Fruit fly (Drosophila melanogaster): ENCODE measurements around the gene CCDC151.

CCDC151 gene

DNA sequence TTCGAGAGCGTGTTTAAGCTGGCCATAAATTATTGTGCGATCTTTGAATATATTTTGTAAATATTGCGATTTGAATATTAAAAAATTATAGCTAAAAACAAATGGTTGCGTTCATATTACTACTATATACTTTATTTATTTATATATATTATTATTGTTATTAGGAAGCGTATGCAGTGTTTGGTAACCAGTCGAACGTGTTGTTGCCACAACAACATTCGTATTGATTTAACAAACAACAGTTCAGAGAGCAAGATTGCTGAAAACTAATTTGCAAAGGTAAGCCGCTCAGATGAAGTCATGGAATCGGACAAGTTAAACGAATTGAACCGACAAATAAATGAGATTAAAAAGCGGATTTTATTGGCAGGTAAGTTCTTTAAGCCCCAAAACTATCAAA lies at the start of gene CCDC151:
TSS of gene CCDC151 (plus strand) at position 301 of the 400 bp plus-strand sequence.
- no peak for TF ChIP-seq Dif (GFP tag; optimal IDR thresholded peaks at IDR 0.05; ENCODE audit: partially characterized antibody)
- no peak for TF ChIP-seq brk (GFP tag; optimal IDR thresholded peaks at IDR 0.05)
- no peak for TF ChIP-seq br (GFP tag; optimal IDR thresholded peaks at IDR 0.05)
- no peak for TF ChIP-seq CG32264 (GFP tag; optimal IDR thresholded peaks at IDR 0.05)
- no peak for TF ChIP-seq CG9705 (GFP tag; optimal IDR thresholded peaks at IDR 0.05)
- TF ChIP-seq OdsH (GFP tag; optimal IDR thresholded peaks at IDR 0.05): no peak
- no peak for TF ChIP-seq sage (GFP tag; optimal IDR thresholded peaks at IDR 0.05)
- no peak for TF ChIP-seq woc (GFP tag; optimal IDR thresholded peaks at IDR 0.05)
- no peak for TF ChIP-seq fru (GFP tag; optimal IDR thresholded peaks at IDR 0.05)
- TF ChIP-seq Mio (GFP tag; optimal IDR thresholded peaks at IDR 0.05): no peak
- no peak for TF ChIP-seq pan (optimal IDR thresholded peaks at IDR 0.05)
- no peak for TF ChIP-seq Sp1 (GFP tag; optimal IDR thresholded peaks at IDR 0.05)
- TF ChIP-seq lola (GFP tag; optimal IDR thresholded peaks at IDR 0.05): no peak
- TF ChIP-seq Hr78 (GFP tag; optimal IDR thresholded peaks at IDR 0.05): no peak
- TF ChIP-seq Dfd (GFP tag; optimal IDR thresholded peaks at IDR 0.05): no peak
- no peak for TF ChIP-seq Rel (GFP tag; optimal IDR thresholded peaks at IDR 0.05)
- TF ChIP-seq Rel (tag; optimal IDR thresholded peaks at IDR 0.05): no peak
- TF ChIP-seq GATAd (GFP tag; optimal IDR thresholded peaks at IDR 0.05): no peak
- TF ChIP-seq Hr83 (GFP tag; optimal IDR thresholded peaks at IDR 0.05; ENCODE audit: poor library complexity, severe bottlenecking): no peak
- no peak for TF ChIP-seq Myc (optimal IDR thresholded peaks at IDR 0.05)
- no peak for TF ChIP-seq Abd-B (GFP tag; optimal IDR thresholded peaks at IDR 0.05)

- TF ChIP-seq ey (GFP tag; optimal IDR thresholded peaks at IDR 0.05): no peak
- no peak for TF ChIP-seq Mio (GFP tag; optimal IDR thresholded peaks at IDR 0.05)
- no peak for TF ChIP-seq dmrt93B (GFP tag; optimal IDR thresholded peaks at IDR 0.05)
Measured at dm6 chr3L:11832360-11833295, 48.6 kb upstream of the CCDC151 start.

DNA sequence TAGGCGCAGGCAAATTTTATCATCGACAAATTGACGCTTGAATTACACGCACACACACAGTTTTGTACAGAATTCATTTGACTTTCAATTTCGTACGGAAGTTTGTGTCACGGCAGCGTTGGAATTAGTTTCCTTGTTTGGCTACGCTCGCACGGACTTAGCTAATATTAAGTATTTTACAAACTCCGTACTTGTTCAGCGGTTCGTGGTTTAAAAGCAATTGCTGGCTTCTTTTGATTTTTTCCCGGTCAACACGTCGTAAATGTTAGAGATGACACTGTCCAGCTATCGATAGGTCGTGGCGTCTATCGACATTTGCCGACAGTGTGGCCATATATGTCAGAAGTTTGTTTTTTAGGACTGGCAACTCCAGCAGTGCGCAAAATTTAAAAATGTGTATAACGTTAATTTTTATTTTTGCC lies 47.9 kb upstream of the CCDC151 start, which contains the start of gene CycA:
TSS of gene CycA (minus strand) at position 283 of the 422 bp plus-strand sequence.
- TF ChIP-seq br (GFP tag; optimal IDR thresholded peaks at IDR 0.05) (no peak), h (GFP tag; optimal IDR thresholded peaks at IDR 0.05) (peak; percentile 6), tai (GFP tag; optimal IDR thresholded peaks at IDR 0.05) (no peak), Dif (GFP tag; optimal IDR thresholded peaks at IDR 0.05; ENCODE audit: partially characterized antibody) (peak; percentile 46), ey (GFP tag; optimal IDR thresholded peaks at IDR 0.05) (peak; percentile 6), Rel (GFP tag; optimal IDR thresholded peaks at IDR 0.05) (no peak), Rel (tag; optimal IDR thresholded peaks at IDR 0.05) (peak; percentile 57), rgr (GFP tag; optimal IDR thresholded peaks at IDR 0.05) (peak; percentile 22), Hnf4 (GFP tag; optimal IDR thresholded peaks at IDR 0.05) (no peak), foxo (GFP tag; optimal IDR thresholded peaks at IDR 0.05) (peak in 1 of 2 experiments; percentile 11), Vsx2 (GFP tag; optimal IDR thresholded peaks at IDR 0.05; ENCODE audit: partially characterized antibody) (peak; percentile 22)

DNA sequence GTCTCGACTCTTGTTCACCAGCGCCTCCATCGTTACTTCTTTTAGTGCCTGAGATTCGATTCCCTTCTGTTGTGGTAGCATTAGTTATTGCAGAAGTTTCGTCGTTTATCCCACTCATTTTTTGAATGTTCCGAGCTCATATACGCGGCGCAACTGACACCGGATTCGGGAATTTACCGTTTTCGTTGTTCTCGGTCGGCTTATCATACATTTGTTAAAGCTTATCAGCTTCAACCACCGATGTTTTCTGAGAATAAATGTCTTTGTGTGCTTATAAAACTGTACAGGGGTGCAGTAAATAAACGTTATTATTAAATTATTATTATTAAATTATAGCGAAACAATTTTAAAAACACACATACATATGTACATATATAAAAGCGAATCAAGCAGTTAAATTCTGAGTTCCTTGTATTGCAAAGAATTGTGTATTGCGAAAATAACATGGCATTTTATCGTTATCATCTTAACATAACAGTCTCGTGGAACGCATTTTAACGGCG lies 44.6 kb upstream of the CCDC151 start, which contains the start of gene CG43064:
TSS of gene CG43064 (minus strand) at position 147 of the 503 bp plus-strand sequence.
- no peak for TF ChIP-seq Rel (GFP tag; optimal IDR thresholded peaks at IDR 0.05)
- TF ChIP-seq Rel (tag; optimal IDR thresholded peaks at IDR 0.05): peak; percentile 100
- TF ChIP-seq HLH106 (tag; optimal IDR thresholded peaks at IDR 0.05): no peak
- no peak for TF ChIP-seq Jra (GFP tag; optimal IDR thresholded peaks at IDR 0.05)
- peak; percentile 3 for TF ChIP-seq brk (GFP tag; optimal IDR thresholded peaks at IDR 0.05)

DNA sequence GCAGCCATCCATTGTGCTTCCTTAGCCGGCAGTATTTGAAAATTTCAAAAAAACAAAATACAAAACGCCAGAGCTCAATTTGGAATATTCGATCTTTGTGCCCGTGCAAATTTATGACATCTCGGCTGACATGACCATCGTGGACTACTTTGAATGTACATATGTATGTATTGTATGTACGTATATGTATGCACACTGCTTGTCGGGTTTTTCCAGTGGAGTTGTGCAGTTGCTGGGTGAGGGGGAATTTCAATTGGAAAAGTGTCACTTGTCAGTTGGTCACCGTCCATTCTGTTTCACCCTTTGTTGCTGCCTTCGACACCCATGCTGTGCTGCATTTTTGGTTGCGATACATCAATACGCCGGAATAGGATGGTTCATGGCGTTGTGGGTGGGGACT lies 33.5 kb upstream of the CCDC151 start, which contains the start of gene CG12521:
TSS of gene CG12521 (minus strand) at position 101 of the 400 bp plus-strand sequence.
- TF ChIP-seq Vsx2 (GFP tag; optimal IDR thresholded peaks at IDR 0.05; ENCODE audit: partially characterized antibody) (no peak), br (GFP tag; optimal IDR thresholded peaks at IDR 0.05) (no peak), fru (GFP tag; optimal IDR thresholded peaks at IDR 0.05) (no peak), CrebA (GFP tag; optimal IDR thresholded peaks at IDR 0.05; ENCODE audit: borderline replicate concordance) (no peak), Dif (GFP tag; optimal IDR thresholded peaks at IDR 0.05; ENCODE audit: partially characterized antibody) (no peak), h (GFP tag; optimal IDR thresholded peaks at IDR 0.05) (no peak), sage (GFP tag; optimal IDR thresholded peaks at IDR 0.05) (no peak), Myc (optimal IDR thresholded peaks at IDR 0.05) (no peak)

Data from whole organism, wandering third instar larva.